Worm (Caenorhabditis elegans) whole organism, L3 larva: ENCODE measurements around the gene srh-170.

ENCODE experiments used
- aly-2 ChIP-seq: fragments of 150-350 bp; optimal IDR thresholded peaks from 2 replicates; lab custom pipeline; 2014; ENCODE audit warnings: missing biosample characterization, missing genetic modification characterization
- ceh-82 ChIP-seq: fragments of 150-350 bp; optimal IDR thresholded peaks from 2 replicates; lab custom pipeline; 2014; ENCODE audit warnings: missing biosample characterization, missing genetic modification characterization
- daf-12 ChIP-seq: fragments of 150-350 bp; optimal IDR thresholded peaks from 2 replicates; lab custom pipeline; 2014; ENCODE audit warnings: missing biosample characterization, missing genetic modification reagents, missing genetic modification characterization
- elt-3 ChIP-seq, 3 experiments: fragments of 150-350 bp in 1 of 3; sonication (generic microtip) in 2 of 3; optimal IDR thresholded peaks; 2 replicates in 2 of 3; 4 replicates in 1 of 3; lab custom pipeline; 2014 to 2017; ENCODE audit warnings: missing biosample characterization in 3 of 3, missing genetic modification characterization in 3 of 3
- jun-1 ChIP-seq: fragments of 150-350 bp; optimal IDR thresholded peaks from 2 replicates; lab custom pipeline; 2014; ENCODE audit warnings: missing biosample characterization, missing genetic modification reagents, missing genetic modification characterization
- lin-39 ChIP-seq: fragments of 150-350 bp; optimal IDR thresholded peaks from 2 replicates; lab custom pipeline; 2018; ENCODE audit warnings: missing biosample characterization, missing genetic modification reagents, missing genetic modification characterization
- mdl-1 ChIP-seq: fragments of 150-350 bp; optimal IDR thresholded peaks from 2 replicates; lab custom pipeline; 2014; ENCODE audit warnings: missing biosample characterization, missing genetic modification characterization
- nfya-1 ChIP-seq: sonication (generic microtip); optimal IDR thresholded peaks from 2 replicates; lab custom pipeline; 2017; ENCODE audit warnings: missing genetic modification characterization, mild to moderate bottlenecking, missing compliant biosample characterization, antibody characterized with exemption, moderate library complexity; ENCODE audit not compliant: insufficient read depth
- nhr-12 ChIP-seq: fragments of 150-350 bp; optimal IDR thresholded peaks from 2 replicates; lab custom pipeline; 2014; ENCODE audit warnings: missing biosample characterization, missing genetic modification characterization
- nhr-237 ChIP-seq: fragments of 150-350 bp; optimal IDR thresholded peaks from 2 replicates; lab custom pipeline; 2014; ENCODE audit warnings: missing biosample characterization, missing genetic modification characterization
- nhr-43 ChIP-seq: sonication (generic microtip); optimal IDR thresholded peaks from 2 replicates; lab custom pipeline; 2016; ENCODE audit warnings: mild to moderate bottlenecking, missing genetic modification characterization, missing compliant biosample characterization; ENCODE audit not compliant: poor library complexity, severe bottlenecking
- nhr-67 ChIP-seq: fragments of 150-350 bp; optimal IDR thresholded peaks from 2 replicates; lab custom pipeline; 2014; ENCODE audit warnings: missing biosample characterization, missing genetic modification characterization
- nhr-76 ChIP-seq: fragments of 150-350 bp; sonication (generic microtip); optimal IDR thresholded peaks from 5 replicates; lab custom pipeline; 2014; ENCODE audit warnings: missing biosample characterization, missing genetic modification characterization

- TF ChIP-seq lin-39: no peak
- no peak for TF ChIP-seq jun-1 (tag; lab: Kevin White, UChicago)
- TF ChIP-seq nhr-237 (tag; lab: Kevin White, UChicago): no peak
- no peak for TF ChIP-seq mdl-1 (tag; lab: Kevin White, UChicago)
- TF ChIP-seq nhr-12 (tag; lab: Kevin White, UChicago): no peak
- no peak for TF ChIP-seq daf-12
- TF ChIP-seq nfya-1 (tag; lab: Kevin White, UChicago): no peak
- no peak for TF ChIP-seq nhr-76
- no peak for TF ChIP-seq nhr-43 (tag; lab: Kevin White, UChicago)
- TF ChIP-seq nhr-67 (tag; lab: Kevin White, UChicago): no peak
- TF ChIP-seq ceh-82 (tag; lab: Kevin White, UChicago): no peak
- TF ChIP-seq elt-3 (tag; optimal IDR thresholded peaks at IDR 0.05; lab: Kevin White, UChicago): no peak
- TF ChIP-seq aly-2 (tag; lab: Kevin White, UChicago): no peak
Measured at ce11 chrV:15404859-15405258, 16.2 kb upstream of the srh-170 start, which contains the start of gene srh-258.
